Fruit fly (Drosophila melanogaster): ENCODE measurements around the gene CG32110.

Gene CG32110

dm6 chr3L:12833864-12834525 lies 25.5 kb downstream of the CG32110 start (continued):
- TF ChIP-seq CG30403 (GFP tag; optimal IDR thresholded peaks at IDR 0.05) (no peak), Fer1 (GFP tag; optimal IDR thresholded peaks at IDR 0.05) (no peak), Oli (tag; optimal IDR thresholded peaks at IDR 0.05) (no peak), CG18262 (tag; optimal IDR thresholded peaks at IDR 0.05) (no peak), CG4360 (GFP tag; IDR thresholded peaks at IDR 0.05) (0 out of 2 replicates have a peak, but pooled peaks have one; percentile 40), CG16815 (GFP tag; optimal IDR thresholded peaks at IDR 0.05) (no peak), sob (GFP tag; IDR thresholded peaks at IDR 0.05) (no peak), Bgb (GFP tag; IDR thresholded peaks at IDR 0.05; ENCODE audit: partially characterized antibody) (peak; percentile 46), ERR (GFP tag; optimal IDR thresholded peaks at IDR 0.05) (peak; percentile 23), CG7786 (GFP tag; optimal IDR thresholded peaks at IDR 0.05) (no peak), Camta (GFP tag; optimal IDR thresholded peaks at IDR 0.05) (no peak), CG4617 (GFP tag; optimal IDR thresholded peaks at IDR 0.05; ENCODE audit: borderline replicate concordance) (no peak), fu2 (GFP tag; optimal IDR thresholded peaks at IDR 0.05) (no peak), Bdp1 (GFP tag; optimal IDR thresholded peaks at IDR 0.05) (no peak), gcm (GFP tag; optimal IDR thresholded peaks at IDR 0.05) (no peak), jumu (GFP tag; optimal IDR thresholded peaks at IDR 0.05) (no peak), zf30C (GFP tag; optimal IDR thresholded peaks at IDR 0.05) (no peak), Fer2 (tag; optimal IDR thresholded peaks at IDR 0.05) (no peak), CG13296 (GFP tag; optimal IDR thresholded peaks at IDR 0.05) (no peak), CG11398 (GFP tag; optimal IDR thresholded peaks at IDR 0.05) (no peak), CG4328 (GFP tag; optimal IDR thresholded peaks at IDR 0.05) (no peak), CG9727 (GFP tag; optimal IDR thresholded peaks at IDR 0.05) (peak; percentile 4), CG10366 (GFP tag; IDR thresholded peaks at IDR 0.05) (no peak), CG13424 (tag; optimal IDR thresholded peaks at IDR 0.05) (no peak), Awh (GFP tag; IDR thresholded peaks at IDR 0.05) (no peak), ci (GFP tag; IDR thresholded peaks at IDR 0.05) (peak; percentile 57; the same call in 2 of the 3 replicates), CG8290 (GFP tag; optimal IDR thresholded peaks at IDR 0.05) (peak; percentile 88), CG8290 (tag; optimal IDR thresholded peaks at IDR 0.05) (peak; percentile 88 to 91), wdn (GFP tag; IDR thresholded peaks at IDR 0.05) (no peak), kay (GFP tag; optimal IDR thresholded peaks at IDR 0.05) (no peak), CG43689 (GFP tag; IDR thresholded peaks at IDR 0.05) (no peak), CG17359 (tag; optimal IDR thresholded peaks at IDR 0.05) (peak; percentile 3), CG12155 (GFP tag; optimal IDR thresholded peaks at IDR 0.05) (no peak), inv (GFP tag; IDR thresholded peaks at IDR 0.05; ENCODE audit: partially characterized antibody) (no peak), bowl (GFP tag; IDR thresholded peaks at IDR 0.05) (no peak), CG10543 (GFP tag; optimal IDR thresholded peaks at IDR 0.05) (peak; percentile 65), Antp (GFP tag; optimal IDR thresholded peaks at IDR 0.05) (no peak), shn (GFP tag; optimal IDR thresholded peaks at IDR 0.05) (no peak), Hr3 (GFP tag; optimal IDR thresholded peaks at IDR 0.05) (no peak), gt (GFP tag; IDR thresholded peaks at IDR 0.05) (0 out of 2 replicates have a peak, but pooled peaks have one; percentile 23), CG15011 (GFP tag; optimal IDR thresholded peaks at IDR 0.05) (no peak), CG15514 (GFP tag; optimal IDR thresholded peaks at IDR 0.05) (no peak), crc (GFP tag; optimal IDR thresholded peaks at IDR 0.05) (no peak), yki (optimal IDR thresholded peaks at IDR 0.05) (no peak), CG31365 (tag; optimal IDR thresholded peaks at IDR 0.05) (no peak), toy (GFP tag; IDR thresholded peaks at IDR 0.05) (no peak), CG12942 (GFP tag; optimal IDR thresholded peaks at IDR 0.05) (no peak), abd-A (tag; optimal IDR thresholded peaks at IDR 0.05) (peak; percentile 98), Dll (GFP tag; IDR thresholded peaks at IDR 0.05; ENCODE audit: partially characterized antibody) (0 out of 4 replicates have a peak, but pooled peaks have one; percentile 30), Hr39 (optimal IDR thresholded peaks at IDR 0.05) (no peak), CG18764 (GFP tag; optimal IDR thresholded peaks at IDR 0.05) (no peak), CG42726 (GFP tag; IDR thresholded peaks at IDR 0.05; ENCODE audit: partially characterized antibody) (no peak)

All from whole organism, embryonic.